Worm (Caenorhabditis elegans): ENCODE measurements around the gene F35H12.6.

Gene F35H12.6

ce11 chrX:954499-955061 is 41.5 kb downstream of the F35H12.6 start, which contains the start of gene apm-3:
apm-3 (plus strand) TSS chrX:954975.
- TF ChIP-seq mab-5 (tag; optimal IDR thresholded peaks at IDR 0.05) (no peak), zip-8 (tag; optimal IDR thresholded peaks at IDR 0.05) (no peak), flh-1 (GFP tag; optimal IDR thresholded peaks at IDR 0.05) (no peak), nhr-76 (tag; optimal IDR thresholded peaks at IDR 0.05) (no peak), pha-4 (tag; optimal IDR thresholded peaks at IDR 0.05) (no peak), bed-3 (GFP tag; optimal IDR thresholded peaks at IDR 0.05) (no peak), unc-39 (tag; optimal IDR thresholded peaks at IDR 0.05) (no peak), lin-32 (GFP tag; optimal IDR thresholded peaks at IDR 0.05) (no peak), nhr-2 (tag; optimal IDR thresholded peaks at IDR 0.05) (peak; percentile 5), tbx-8 (GFP tag; optimal IDR thresholded peaks at IDR 0.05) (no peak), sem-2 (GFP tag; optimal IDR thresholded peaks at IDR 0.05) (no peak), blmp-1 (tag; optimal IDR thresholded peaks at IDR 0.05) (no peak), lsy-2 (tag; optimal IDR thresholded peaks at IDR 0.05) (peak; percentile 6), sptf-1 (tag; optimal IDR thresholded peaks at IDR 0.05) (no peak), mls-2 (tag; optimal IDR thresholded peaks at IDR 0.05) (no peak), ceh-83 (GFP tag; optimal IDR thresholded peaks at IDR 0.05) (no peak), elt-1 (tag; optimal IDR thresholded peaks at IDR 0.05; ENCODE audit: borderline replicate concordance, insufficient read depth) (no peak), M03D4.4 (tag; optimal IDR thresholded peaks at IDR 0.05) (no peak), unc-120 (tag; optimal IDR thresholded peaks at IDR 0.05; ENCODE audit: poor library complexity, severe bottlenecking) (no peak), elt-3 (tag; optimal IDR thresholded peaks at IDR 0.05) (no peak), nhr-12 (tag; optimal IDR thresholded peaks at IDR 0.05) (no peak), nhr-28 (tag; optimal IDR thresholded peaks at IDR 0.05) (no peak), ces-1 (GFP tag; optimal IDR thresholded peaks at IDR 0.05) (peak; percentile 82), drap-1 (GFP tag; optimal IDR thresholded peaks at IDR 0.05) (no peak), cnd-1 (tag; optimal IDR thresholded peaks at IDR 0.05) (no peak), lin-13 (tag; optimal IDR thresholded peaks at IDR 0.05) (peak; percentile 12), ztf-11 (tag; optimal IDR thresholded peaks at IDR 0.05) (no peak), ceh-39 (tag; optimal IDR thresholded peaks at IDR 0.05) (no peak), ceh-43 (GFP tag; optimal IDR thresholded peaks at IDR 0.05) (no peak), mep-1 (tag; optimal IDR thresholded peaks at IDR 0.05) (peak; percentile 51), ham-2 (GFP tag; optimal IDR thresholded peaks at IDR 0.05) (no peak), unc-62 (GFP tag; optimal IDR thresholded peaks at IDR 0.05) (peak; percentile 3), hlh-1 (tag; optimal IDR thresholded peaks at IDR 0.05) (no peak), snpc-4 (tag; optimal IDR thresholded peaks at IDR 0.05) (no peak), nhr-237 (tag; optimal IDR thresholded peaks at IDR 0.05) (no peak)

ce11 chrX:957581-957980 is 44.5 kb downstream of the F35H12.6 start, which contains the start of gene chil-10:
chil-10 (plus strand) TSS chrX:957881.
- TF ChIP-seq mls-2 (tag; optimal IDR thresholded peaks at IDR 0.05) (no peak), ceh-83 (GFP tag; optimal IDR thresholded peaks at IDR 0.05) (no peak), tbx-8 (GFP tag; optimal IDR thresholded peaks at IDR 0.05) (no peak), mep-1 (tag; optimal IDR thresholded peaks at IDR 0.05) (no peak), nhr-2 (tag; optimal IDR thresholded peaks at IDR 0.05) (no peak), lin-13 (tag; optimal IDR thresholded peaks at IDR 0.05) (no peak), M03D4.4 (tag; optimal IDR thresholded peaks at IDR 0.05) (no peak), sem-2 (GFP tag; optimal IDR thresholded peaks at IDR 0.05) (no peak), zip-8 (tag; optimal IDR thresholded peaks at IDR 0.05) (no peak), unc-39 (tag; optimal IDR thresholded peaks at IDR 0.05) (no peak), snpc-4 (tag; optimal IDR thresholded peaks at IDR 0.05) (no peak), elt-3 (tag; optimal IDR thresholded peaks at IDR 0.05) (no peak), unc-120 (tag; optimal IDR thresholded peaks at IDR 0.05; ENCODE audit: poor library complexity, severe bottlenecking) (no peak)

- no peak for TF ChIP-seq ces-1 (GFP tag; optimal IDR thresholded peaks at IDR 0.05)
- no peak for TF ChIP-seq elt-1 (tag; optimal IDR thresholded peaks at IDR 0.05; ENCODE audit: borderline replicate concordance, insufficient read depth)
- no peak for TF ChIP-seq lin-13 (tag; optimal IDR thresholded peaks at IDR 0.05)
- TF ChIP-seq nhr-76 (tag; optimal IDR thresholded peaks at IDR 0.05): no peak
- TF ChIP-seq mab-5 (tag; optimal IDR thresholded peaks at IDR 0.05): no peak
- TF ChIP-seq zip-8 (tag; optimal IDR thresholded peaks at IDR 0.05): no peak
- TF ChIP-seq sptf-1 (tag; optimal IDR thresholded peaks at IDR 0.05): no peak
- TF ChIP-seq nhr-2 (tag; optimal IDR thresholded peaks at IDR 0.05): no peak
- no peak for TF ChIP-seq unc-120 (tag; optimal IDR thresholded peaks at IDR 0.05; ENCODE audit: poor library complexity, severe bottlenecking)
- no peak for TF ChIP-seq cnd-1 (tag; optimal IDR thresholded peaks at IDR 0.05)
- TF ChIP-seq ceh-43 (GFP tag; optimal IDR thresholded peaks at IDR 0.05): no peak
Observed at ce11 chrX:960139-960538, 47.0 kb downstream of the F35H12.6 start.

Measured in whole organism, mixed stage, embryonic.